Worm (Caenorhabditis elegans) whole organism, L4 larva: Measurements from ENCODE around the gene pkc-3.
"Not testable (repeated sequence)": the region's sequence is repeated elsewhere in the genome, so short reads cannot be mapped to it uniquely, and the experiment has no call there.

Source experiments
- D1046.2 ChIP-seq: fragments of 200-800 bp; sonication (Bioruptor generic); IDR thresholded peaks from 2 replicates; pipeline ENCODE4 v1.3.6; 2022; ENCODE audit warnings: missing genetic modification characterization, missing compliant biosample characterization
- T20F7.1 ChIP-seq: fragments of 200-800 bp; sonication (Bioruptor generic); optimal IDR thresholded peaks from 2 replicates; lab custom pipeline; 2018; ENCODE audit warnings: mild to moderate bottlenecking, missing genetic modification characterization, missing compliant biosample characterization
- T26A8.4 ChIP-seq: fragments of 200-800 bp; sonication (Bioruptor generic); IDR thresholded peaks from 2 replicates; pipeline ENCODE4 v1.3.6; 2022; ENCODE audit warnings: missing genetic modification characterization, missing compliant biosample characterization
- Y48G9A.11 ChIP-seq: fragments of 200-800 bp; sonication (Bioruptor generic); IDR thresholded peaks from 2 replicates; pipeline ENCODE4 v1.3.6; 2022; ENCODE audit warnings: missing genetic modification reagents, missing genetic modification characterization, missing compliant biosample characterization
- ZK337.2 ChIP-seq: fragments of 200-800 bp; sonication (Bioruptor generic); IDR thresholded peaks from 2 replicates; pipeline ENCODE4 v1.3.6; 2022; ENCODE audit warnings: missing genetic modification reagents, missing genetic modification characterization, missing compliant biosample characterization
- aha-1 ChIP-seq: fragments of 150-350 bp; peaks from one replicate; lab custom pipeline; 2014; ENCODE audit warnings: missing biosample characterization, missing genetic modification characterization
- arid-1 ChIP-seq: fragments of 200-800 bp; sonication (Bioruptor generic); conservative IDR thresholded peaks from 2 replicates; pipeline ENCODE4 v1.3.6; 2022; ENCODE audit warnings: missing genetic modification reagents, missing genetic modification characterization, missing compliant biosample characterization
- ceh-20 ChIP-seq: fragments of 200-800 bp; sonication (Bioruptor generic); IDR thresholded peaks from 2 replicates; pipeline ENCODE4 v1.3.6; 2022; ENCODE audit warnings: missing genetic modification reagents, missing genetic modification characterization, missing compliant biosample characterization
- ceh-44 ChIP-seq: fragments of 200-800 bp; sonication (Bioruptor generic); IDR thresholded peaks from 2 replicates; pipeline ENCODE4 v1.3.6; 2022; ENCODE audit warnings: missing genetic modification reagents, missing genetic modification characterization, missing compliant biosample characterization
- ctbp-1 ChIP-seq: fragments of 200-800 bp; sonication (Bioruptor generic); IDR thresholded peaks from 2 replicates; pipeline ENCODE4 v1.3.6; 2022; ENCODE audit warnings: missing genetic modification reagents, missing genetic modification characterization, missing compliant biosample characterization
- daf-16 ChIP-seq, 3 experiments: sonication (generic microtip); optimal IDR thresholded peaks; 2 replicates each; lab custom pipeline; 2016 to 2017; ENCODE audit warnings: missing genetic modification characterization in 3 of 3, missing genetic modification reagents in 3 of 3, mild to moderate bottlenecking in 2 of 3, missing compliant biosample characterization in 2 of 3, missing biosample characterization in 1 of 3, moderate library complexity in 1 of 3
- daf-19 ChIP-seq: fragments of 200-800 bp; sonication (Bioruptor generic); conservative IDR thresholded peaks from 2 replicates; pipeline ENCODE4 v1.3.6; 2022; ENCODE audit warnings: missing genetic modification characterization, missing compliant biosample characterization
- dmd-6 ChIP-seq: fragments of 200-800 bp; sonication (Bioruptor generic); IDR thresholded peaks from 2 replicates; pipeline ENCODE4 v1.3.6; 2022; ENCODE audit warnings: missing genetic modification reagents, missing genetic modification characterization, missing compliant biosample characterization
- dmd-9 ChIP-seq: fragments of 200-800 bp; sonication (Bioruptor generic); IDR thresholded peaks from 2 replicates; pipeline ENCODE4 v1.3.6; 2022; ENCODE audit warnings: missing genetic modification reagents, missing genetic modification characterization, missing compliant biosample characterization
- dpl-1 ChIP-seq: fragments of 150-350 bp; optimal IDR thresholded peaks from 2 replicates; lab custom pipeline; 2014; ENCODE audit warnings: missing biosample characterization, missing genetic modification reagents, missing genetic modification characterization
- duxl-1 ChIP-seq: sonication (generic microtip); optimal IDR thresholded peaks from 2 replicates; lab custom pipeline; 2016; ENCODE audit warnings: mild to moderate bottlenecking, missing genetic modification characterization, moderate library complexity, missing compliant biosample characterization; ENCODE audit not compliant: poor library complexity
- egl-43 ChIP-seq: fragments of 200-800 bp; sonication (Bioruptor generic); IDR thresholded peaks from 2 replicates; pipeline ENCODE4 v1.3.6; 2022; ENCODE audit warnings: missing genetic modification reagents, missing genetic modification characterization, missing compliant biosample characterization
- hif-1 ChIP-seq, 2 experiments: sonication (generic microtip); optimal IDR thresholded peaks; 2 replicates each; lab custom pipeline; 2016 to 2017; ENCODE audit warnings: missing compliant biosample characterization in 2 of 2, missing genetic modification characterization in 2 of 2, missing genetic modification reagents in 2 of 2, missing genotype in 2 of 2, mild to moderate bottlenecking in 1 of 2
- hlh-11 ChIP-seq: fragments of 200-800 bp; sonication (Bioruptor generic); optimal IDR thresholded peaks from 2 replicates; lab custom pipeline; 2018; ENCODE audit warnings: mild to moderate bottlenecking, missing genetic modification characterization, missing compliant biosample characterization
- hlh-30 ChIP-seq: sonication (generic microtip); optimal IDR thresholded peaks from 2 replicates; lab custom pipeline; 2017; ENCODE audit warnings: antibody characterized with exemption, mild to moderate bottlenecking, missing genetic modification characterization, missing compliant biosample characterization; ENCODE audit not compliant: insufficient read depth
- hmg-1.1 ChIP-seq: fragments of 200-800 bp; sonication (Bioruptor generic); IDR thresholded peaks from 2 replicates; pipeline ENCODE4 v1.3.6; 2022; ENCODE audit warnings: missing genetic modification reagents, missing genetic modification characterization, missing compliant biosample characterization
- lim-7 ChIP-seq: fragments of 200-800 bp; sonication (Bioruptor generic); IDR thresholded peaks from 2 replicates; pipeline ENCODE4 v1.3.6; 2022; ENCODE audit warnings: missing genetic modification characterization, missing compliant biosample characterization
- lin-1 ChIP-seq: fragments of 200-800 bp; sonication (Bioruptor generic); IDR thresholded peaks from 2 replicates; pipeline ENCODE4 v1.3.6; 2022; ENCODE audit warnings: missing genetic modification reagents, missing genetic modification characterization, missing compliant biosample characterization
- lin-29 ChIP-seq: fragments of 200-800 bp; sonication (Bioruptor generic); IDR thresholded peaks from 2 replicates; pipeline ENCODE4 v1.3.6; 2022; ENCODE audit warnings: missing genetic modification reagents, missing genetic modification characterization, missing compliant biosample characterization
- lin-38 ChIP-seq: fragments of 200-800 bp; sonication (Bioruptor generic); IDR thresholded peaks from 2 replicates; pipeline ENCODE4 v1.3.6; 2022; ENCODE audit warnings: missing genetic modification reagents, missing genetic modification characterization, missing compliant biosample characterization
- lsy-2 ChIP-seq, 2 experiments: fragments of 150-350 bp in 1 of 2; sonication (generic microtip) in 1 of 2; optimal IDR thresholded peaks; 2 replicates each; lab custom pipeline; 2014 to 2017; ENCODE audit warnings: missing biosample characterization in 2 of 2, missing genetic modification characterization in 2 of 2
- madf-5 ChIP-seq, 2 experiments: fragments of 200-800 bp; sonication (Bioruptor generic); IDR thresholded peaks; 2 replicates each; pipeline ENCODE4 v1.3.6; 2022; ENCODE audit warnings: missing compliant biosample characterization in 2 of 2, missing genetic modification characterization in 2 of 2
- madf-9 ChIP-seq: fragments of 200-800 bp; sonication (Bioruptor generic); conservative IDR thresholded peaks from 2 replicates; pipeline ENCODE4 v1.3.6; 2022; ENCODE audit warnings: missing genetic modification reagents, missing genetic modification characterization, missing compliant biosample characterization
- mdt-29 ChIP-seq: fragments of 200-800 bp; sonication (Bioruptor generic); IDR thresholded peaks from 2 replicates; pipeline ENCODE4 v1.3.6; 2022; ENCODE audit warnings: missing genetic modification reagents, missing genetic modification characterization, missing compliant biosample characterization
- mep-1 ChIP-seq: fragments of 150-350 bp; sonication (generic microtip); optimal IDR thresholded peaks from 3 replicates; lab custom pipeline; 2014; ENCODE audit warnings: missing biosample characterization, missing genetic modification characterization
- mes-2 ChIP-seq: sonication (generic microtip); optimal IDR thresholded peaks from 2 replicates; lab custom pipeline; 2016; ENCODE audit warnings: missing genotype, mild to moderate bottlenecking, missing genetic modification characterization, missing compliant biosample characterization; ENCODE audit not compliant: poor library complexity, severe bottlenecking
- nhr-102 ChIP-seq: sonication (generic microtip); optimal IDR thresholded peaks from 2 replicates; lab custom pipeline; 2016; ENCODE audit warnings: mild to moderate bottlenecking, missing genetic modification characterization, moderate library complexity, missing compliant biosample characterization
- nhr-28 ChIP-seq: fragments of 150-350 bp; optimal IDR thresholded peaks from 2 replicates; lab custom pipeline; 2014; ENCODE audit warnings: missing biosample characterization, missing genetic modification characterization
- nhr-41 ChIP-seq: fragments of 200-800 bp; sonication (Bioruptor generic); IDR thresholded peaks from 2 replicates; pipeline ENCODE4 v1.3.6; 2022; ENCODE audit warnings: missing genetic modification reagents, missing genetic modification characterization, missing compliant biosample characterization
- nhr-42 ChIP-seq: fragments of 200-800 bp; sonication (Bioruptor generic); IDR thresholded peaks from 2 replicates; pipeline ENCODE4 v1.3.6; 2022; ENCODE audit warnings: missing genetic modification characterization, missing compliant biosample characterization
- nhr-48 ChIP-seq: sonication (generic microtip); optimal IDR thresholded peaks from 2 replicates; lab custom pipeline; 2016; ENCODE audit warnings: mild to moderate bottlenecking, missing genetic modification characterization, missing compliant biosample characterization
- nhr-6 ChIP-seq: fragments of 150-350 bp; optimal IDR thresholded peaks from 2 replicates; lab custom pipeline; 2014; ENCODE audit warnings: missing biosample characterization, missing genetic modification characterization
- nhr-77 ChIP-seq: fragments of 150-350 bp; optimal IDR thresholded peaks from 2 replicates; lab custom pipeline; 2014; ENCODE audit warnings: missing biosample characterization, missing genetic modification characterization
- pha-4 ChIP-seq, 2 experiments: fragments of 150-350 bp in 1 of 2; fragments of 200-800 bp in 1 of 2; sonication (Bioruptor generic) in 1 of 2; IDR thresholded peaks in 1 of 2; optimal IDR thresholded peaks in 1 of 2; 2 replicates each; pipeline versions ENCODE4 v1.3.6 to Lab custom; 2014 to 2022; ENCODE audit warnings: missing genetic modification characterization in 2 of 2, missing genetic modification reagents in 2 of 2, missing biosample characterization in 1 of 2, missing compliant biosample characterization in 1 of 2
- php-3 ChIP-seq: fragments of 200-800 bp; sonication (Bioruptor generic); IDR thresholded peaks from 2 replicates; pipeline ENCODE4 v1.3.6; 2022; ENCODE audit warnings: missing genetic modification reagents, missing genetic modification characterization, missing compliant biosample characterization
- rbr-2 ChIP-seq: sonication (generic microtip); optimal IDR thresholded peaks from 2 replicates; lab custom pipeline; 2016; ENCODE audit warnings: missing genotype, missing genetic modification characterization, missing compliant biosample characterization
- saeg-2 ChIP-seq: fragments of 200-800 bp; sonication (Bioruptor generic); IDR thresholded peaks from 2 replicates; pipeline ENCODE4 v1.3.6; 2022; ENCODE audit warnings: missing genetic modification reagents, missing genetic modification characterization, missing compliant biosample characterization
- set-16 ChIP-seq: fragments of 200-800 bp; sonication (Bioruptor generic); IDR thresholded peaks from 2 replicates; pipeline ENCODE4 v1.3.6; 2022; ENCODE audit warnings: missing genetic modification reagents, missing genetic modification characterization, missing compliant biosample characterization
- snpc-1.2 ChIP-seq: fragments of 200-800 bp; sonication (Bioruptor generic); IDR thresholded peaks from 2 replicates; pipeline ENCODE4 v1.3.6; 2022; ENCODE audit warnings: missing genetic modification reagents, missing genetic modification characterization, missing compliant biosample characterization
- tra-1 ChIP-seq: fragments of 200-800 bp; sonication (Bioruptor generic); IDR thresholded peaks from 2 replicates; pipeline ENCODE4 v1.3.6; 2022; ENCODE audit warnings: missing genetic modification reagents, missing genetic modification characterization, missing compliant biosample characterization
- unc-130 ChIP-seq: sonication (generic microtip); optimal IDR thresholded peaks from 2 replicates; lab custom pipeline; 2016; ENCODE audit warnings: missing genetic modification reagents, missing genetic modification characterization, missing compliant biosample characterization
- vab-7 ChIP-seq: fragments of 200-800 bp; sonication (Bioruptor generic); IDR thresholded peaks from 2 replicates; pipeline ENCODE4 v1.3.6; 2022; ENCODE audit warnings: missing genetic modification reagents, missing genetic modification characterization, missing compliant biosample characterization
- zfp-3 ChIP-seq: fragments of 200-800 bp; sonication (Bioruptor generic); conservative IDR thresholded peaks from 2 replicates; pipeline ENCODE4 v1.3.6; 2022; ENCODE audit warnings: missing genetic modification reagents, missing genetic modification characterization, missing compliant biosample characterization

Gene pkc-3

ce11 chrII:5346350-5346749, 33.5 kb upstream of the pkc-3 start:
- TF ChIP-seq nhr-102 (tag; lab: Kevin White, UChicago) (peak; percentile 40), dmd-9 (peak; percentile 85; the same call in 1 of the 2 replicates), nhr-77 (tag; lab: Kevin White, UChicago) (peak; percentile 27), T20F7.1 (peak; percentile 25), tra-1 (GFP tag; lab: Robert Waterston, UW) (peak; percentile 88), daf-16 (tag; optimal IDR thresholded peaks at IDR 0.05; lab: Kevin White, UChicago) (peak; percentile 6), dmd-6 (GFP tag; lab: Robert Waterston, UW) (peak; percentile 90), nhr-6 (peak; percentile 41), ZK337.2 (peak; percentile 21; the same call in 1 of the 2 replicates), nhr-48 (tag; lab: Kevin White, UChicago) (peak; percentile 0), lim-7 (GFP tag; lab: Robert Waterston, UW) (peak; percentile 59), duxl-1 (tag; lab: Kevin White, UChicago) (peak; percentile 43), mdt-29 (GFP tag; lab: Robert Waterston, UW) (peak; percentile 67; the same call in 1 of the 2 replicates), Y48G9A.11 (GFP tag; lab: Robert Waterston, UW) (peak; percentile 86), set-16 (GFP tag; lab: Robert Waterston, UW) (peak; percentile 65; the same call in 1 of the 2 replicates), pha-4 (GFP tag; IDR thresholded peaks at IDR 0.05; lab: Robert Waterston, UW) (peak; percentile 93), daf-19 (GFP tag; lab: Robert Waterston, UW) (peak; percentile 46; the same call in 1 of the 2 replicates), nhr-28 (tag; lab: Kevin White, UChicago) (peak; percentile 48), hif-1 (tag; optimal IDR thresholded peaks at IDR 0.05; lab: Kevin White, UChicago) (peak in 1 of 2 experiments; percentile 12), D1046.2 (GFP tag; lab: Robert Waterston, UW) (peak; percentile 83; the same call in 1 of the 2 replicates), T26A8.4 (GFP tag; lab: Robert Waterston, UW) (peak; percentile 97), hmg-1.1 (peak; percentile 94), mes-2 (peak; percentile 85), arid-1 (GFP tag; lab: Robert Waterston, UW) (peak; percentile 84), dpl-1 (GFP tag; lab: Kevin White, UChicago) (peak; percentile 78), hlh-11 (tag; lab: Kevin White, UChicago) (peak; percentile 39), php-3 (GFP tag; lab: Robert Waterston, UW) (peak; percentile 92), ctbp-1 (GFP tag; lab: Robert Waterston, UW) (peak; percentile 95), lin-38 (peak; percentile 99), madf-9 (GFP tag; lab: Robert Waterston, UW) (peak; percentile 72), madf-5 (GFP tag; IDR thresholded peaks at IDR 0.05; lab: Robert Waterston, UW) (peak in 1 of 2 experiments; percentile 86; a peak in 2 of 4 replicates), snpc-1.2 (GFP tag; lab: Robert Waterston, UW) (peak; percentile 85), hlh-30 (tag; lab: Kevin White, UChicago) (peak; percentile 8), lin-1 (GFP tag; lab: Robert Waterston, UW) (peak; percentile 88), saeg-2 (GFP tag; lab: Robert Waterston, UW) (peak; percentile 90), mep-1 (tag; lab: Kevin White, UChicago) (peak; percentile 58), nhr-42 (GFP tag; lab: Robert Waterston, UW) (peak; percentile 92), rbr-2 (tag; lab: Kevin White, UChicago) (peak; percentile 21), lin-29 (GFP tag; lab: Robert Waterston, UW) (peak; percentile 83), lsy-2 (tag; optimal IDR thresholded peaks at IDR 0.05; lab: Kevin White, UChicago) (peak; percentile 26 to 73), vab-7 (GFP tag; lab: Robert Waterston, UW) (peak; percentile 90), zfp-3 (GFP tag; lab: Robert Waterston, UW) (peak; percentile 89), egl-43 (GFP tag; lab: Robert Waterston, UW) (peak; percentile 91), nhr-41 (GFP tag; lab: Robert Waterston, UW) (peak; percentile 56; the same call in 1 of the 2 replicates), aha-1 (peak; percentile 63), ceh-44 (GFP tag; lab: Robert Waterston, UW) (peak; percentile 84), unc-130 (peak; percentile 15), ceh-20 (GFP tag; lab: Robert Waterston, UW) (peak; percentile 93)
- not testable (repeated sequence) for TF ChIP-seq daf-16 (GFP tag; optimal IDR thresholded peaks at IDR 0.05; lab: Kevin White, UChicago); pha-4 (tag; optimal IDR thresholded peaks at IDR 0.05; lab: Kevin White, UChicago)
